Worm (Caenorhabditis elegans) whole organism, late embryonic: Measurements from ENCODE around the gene R01H2.2.

ENCODE experiments used
- ceh-2 ChIP-seq: sonication (generic microtip); optimal IDR thresholded peaks from 2 replicates; lab custom pipeline; 2016; ENCODE audit warnings: missing genotype, missing genetic modification characterization, missing compliant biosample characterization
- ets-4 ChIP-seq: sonication (generic microtip); optimal IDR thresholded peaks from 2 replicates; lab custom pipeline; 2016; ENCODE audit warnings: missing genetic modification characterization, missing compliant biosample characterization
- hlh-13 ChIP-seq: fragments of 200-800 bp; sonication (Bioruptor generic); optimal IDR thresholded peaks from 2 replicates; lab custom pipeline; 2018; ENCODE audit warnings: mild to moderate bottlenecking, missing genetic modification characterization, missing compliant biosample characterization
- hlh-30 ChIP-seq: sonication (generic microtip); optimal IDR thresholded peaks from 2 replicates; lab custom pipeline; 2017; ENCODE audit warnings: antibody characterized with exemption, missing genetic modification characterization, missing compliant biosample characterization; ENCODE audit not compliant: insufficient read depth
- lim-6 ChIP-seq: sonication (generic microtip); optimal IDR thresholded peaks from 2 replicates; lab custom pipeline; 2016; ENCODE audit warnings: missing genetic modification characterization, missing compliant biosample characterization
- pha-4 ChIP-seq: fragments of 150-350 bp; optimal IDR thresholded peaks from 2 replicates; lab custom pipeline; 2018; ENCODE audit warnings: missing biosample characterization, missing genetic modification reagents, missing genetic modification characterization
- rnt-1 ChIP-seq: sonication (generic microtip); optimal IDR thresholded peaks from 2 replicates; lab custom pipeline; 2016; ENCODE audit warnings: missing genetic modification characterization, missing compliant biosample characterization
- syd-9 ChIP-seq: sonication (generic microtip); optimal IDR thresholded peaks from 2 replicates; lab custom pipeline; 2016; ENCODE audit warnings: mild to moderate bottlenecking, missing genetic modification characterization, moderate library complexity, missing compliant biosample characterization
- ztf-16 ChIP-seq: sonication (generic microtip); optimal IDR thresholded peaks from 2 replicates; lab custom pipeline; 2017; ENCODE audit warnings: missing genetic modification characterization, missing compliant biosample characterization

ce11 chrIII:7087180-7087579, 30.8 kb downstream of the R01H2.2 start:
- no peak for TF ChIP-seq hlh-30
- no peak for TF ChIP-seq ets-4 (tag; lab: Kevin White, UChicago)
- no peak for TF ChIP-seq pha-4 (tag; lab: Kevin White, UChicago)
- TF ChIP-seq hlh-13 (GFP tag; lab: Kevin White, UChicago) = no peak
- no peak for TF ChIP-seq ceh-2 (tag; lab: Kevin White, UChicago)
- no peak for TF ChIP-seq ztf-16 (tag; lab: Kevin White, UChicago)
- no peak for TF ChIP-seq rnt-1 (tag; lab: Kevin White, UChicago)
- no peak for TF ChIP-seq lim-6 (tag; lab: Kevin White, UChicago)
- TF ChIP-seq syd-9 (tag; lab: Kevin White, UChicago) = no peak
